Fruit fly (Drosophila melanogaster) whole organism, larva: Measurements from ENCODE around the gene Itgbn.

ENCODE experiments used
- noc ChIP-seq: fragments of 200-800 bp; sonication (Bioruptor generic); optimal IDR thresholded peaks from 3 replicates; lab custom pipeline; 2019; ENCODE audit warnings: missing biosample characterization, mild to moderate bottlenecking, missing genetic modification characterization, moderate library complexity

Itgbn gene

dm6 chr2L:21052783-21053463, at the start of gene Itgbn:
TSS of gene Itgbn (plus strand) at chr2L:21053033.
- TF ChIP-seq noc (tag; lab: Kevin White, UChicago), result no peak

- no peak for TF ChIP-seq noc (tag; lab: Kevin White, UChicago)
Observed at dm6 chr2L:21004799-21005198, 48.0 kb upstream of the Itgbn start.

DNA sequence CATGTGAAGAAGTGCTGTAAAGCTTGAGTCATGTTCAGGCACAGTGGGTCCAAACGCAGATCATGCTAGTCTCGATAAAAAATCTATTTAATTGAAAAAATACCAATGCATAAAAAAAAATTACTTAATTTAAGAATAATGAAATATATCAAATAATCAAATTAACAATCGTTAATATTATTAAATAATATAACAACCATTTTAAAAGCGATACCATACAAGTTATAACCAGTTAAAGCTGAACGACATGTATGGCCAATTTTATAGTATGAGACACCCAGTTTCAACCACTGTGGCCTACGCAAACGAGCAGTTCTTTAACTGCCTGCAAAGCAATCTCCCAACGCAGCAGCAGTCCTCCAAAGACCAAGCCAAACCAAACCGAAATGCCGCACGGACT, 47.4 kb upstream of the Itgbn start:
- no peak for TF ChIP-seq noc (tag; lab: Kevin White, UChicago)

dm6 chr2L:21006592-21006991, 46.2 kb upstream of the Itgbn start:
- TF ChIP-seq noc (tag; lab: Kevin White, UChicago), result no peak

DNA sequence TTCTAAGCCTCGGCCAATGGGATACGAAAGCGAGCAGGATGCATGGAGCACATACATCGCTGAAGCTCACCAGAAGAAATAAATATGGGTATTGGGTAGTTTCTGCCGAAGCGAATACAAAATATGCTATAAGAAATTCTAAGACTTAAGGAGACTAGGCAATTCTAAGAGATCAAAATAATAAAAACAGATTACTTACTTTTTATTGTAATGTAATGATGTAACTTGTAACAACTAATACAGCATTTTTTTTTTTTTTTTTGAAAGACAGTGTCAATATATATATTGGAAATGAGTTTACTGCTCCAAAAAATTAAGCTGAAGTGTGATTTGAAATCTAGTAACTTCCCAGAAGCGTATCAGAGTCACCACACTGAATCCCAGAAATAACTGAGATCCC, 44.2 kb upstream of the Itgbn start:
- no peak for TF ChIP-seq noc (tag; lab: Kevin White, UChicago)

- TF ChIP-seq noc (tag; lab: Kevin White, UChicago), result no peak
Observed at dm6 chr2L:21009310-21010119, 43.3 kb upstream of the Itgbn start.

DNA sequence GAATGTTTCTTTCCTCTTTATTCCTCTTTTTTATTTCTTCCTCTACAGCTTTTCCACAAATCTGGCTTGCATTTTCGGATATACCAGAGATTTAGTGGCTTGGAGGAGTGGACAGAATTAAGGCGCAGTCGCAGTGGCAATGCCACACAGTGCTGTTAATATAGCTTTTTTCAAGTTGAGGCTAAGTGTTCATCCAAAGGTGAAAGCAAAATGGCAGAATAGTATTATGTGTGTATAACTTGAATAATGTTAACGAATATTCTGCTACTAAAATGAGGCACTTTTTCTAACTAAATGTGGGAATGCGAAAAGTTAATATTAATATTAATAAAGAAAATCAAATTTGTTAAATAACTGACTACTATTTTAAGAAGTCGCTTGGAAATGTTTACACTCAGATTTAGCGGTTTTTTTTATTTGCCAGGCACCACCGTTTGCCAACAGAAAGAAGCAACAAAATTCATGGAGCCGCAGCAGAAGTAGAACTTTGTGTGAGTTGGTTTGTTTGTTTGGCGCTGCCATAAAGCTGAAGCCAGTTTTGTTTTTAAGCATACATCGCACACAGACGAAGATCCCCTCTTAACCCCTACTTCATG, 39.6 kb upstream of the Itgbn start:
- no peak for TF ChIP-seq noc (tag; lab: Kevin White, UChicago)

dm6 chr2L:21014526-21015250, 38.1 kb upstream of the Itgbn start:
- no peak for TF ChIP-seq noc (tag; lab: Kevin White, UChicago)

DNA sequence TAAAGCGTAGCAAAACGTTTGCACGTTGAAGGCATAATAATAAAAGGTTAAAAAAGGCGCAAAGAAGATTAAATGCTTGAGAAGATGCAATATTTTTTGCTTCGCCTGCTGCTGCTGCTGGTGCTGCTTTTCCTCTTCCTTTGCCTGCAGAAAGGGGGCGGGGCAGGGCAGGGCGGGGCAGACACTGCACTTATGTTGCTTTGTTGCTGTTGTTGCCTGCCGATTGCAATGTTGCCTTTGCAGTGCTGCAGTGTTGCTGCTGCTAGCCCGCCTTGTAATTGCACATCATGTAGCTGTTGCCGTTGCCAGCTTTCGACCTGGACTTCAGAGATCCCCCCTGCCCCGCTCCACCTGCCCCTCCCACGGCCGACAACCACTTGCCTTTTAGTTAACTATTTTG, 37.3 kb upstream of the Itgbn start:
- no peak for TF ChIP-seq noc (tag; lab: Kevin White, UChicago)

dm6 chr2L:21016168-21016567, 36.7 kb upstream of the Itgbn start:
- no peak for TF ChIP-seq noc (tag; lab: Kevin White, UChicago)

DNA sequence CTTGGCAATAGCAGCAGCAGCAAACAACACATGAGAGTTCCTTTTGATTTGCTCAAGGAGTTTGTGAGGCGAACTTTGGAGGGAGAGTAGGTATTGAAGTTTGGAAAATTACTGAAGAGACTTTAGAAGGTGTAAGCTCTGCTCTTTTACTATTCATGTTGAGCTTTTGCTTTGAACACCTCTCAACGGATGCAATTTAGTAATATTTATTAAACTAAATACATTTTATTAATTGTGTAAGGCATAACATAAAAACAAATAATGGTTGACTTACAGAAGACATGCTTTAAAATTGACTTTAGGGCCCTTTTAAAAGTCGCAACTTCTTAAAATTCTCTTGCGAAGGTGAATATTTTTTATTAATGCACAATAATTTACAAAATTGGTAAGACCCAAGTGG, 34.2 kb upstream of the Itgbn start:
- no peak for TF ChIP-seq noc (tag; lab: Kevin White, UChicago)

DNA sequence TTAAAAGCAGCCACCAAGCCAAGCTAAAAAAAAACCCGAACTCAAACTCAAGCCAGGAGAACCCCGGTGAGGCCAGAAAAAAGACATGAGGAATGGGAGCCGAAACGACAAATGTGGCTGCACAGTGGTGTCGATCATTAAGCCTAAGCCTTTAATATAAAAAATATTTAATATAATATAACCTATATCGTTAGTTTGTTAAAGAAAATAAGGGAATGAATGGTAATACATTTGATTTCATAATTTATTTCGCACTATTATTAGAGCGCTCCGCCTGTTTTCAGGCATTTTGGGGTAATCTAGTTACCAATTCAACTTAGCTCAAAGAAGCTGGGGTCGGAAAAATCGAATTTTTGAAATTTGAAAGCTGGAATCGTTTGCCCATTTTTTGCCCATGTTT, 32.8 kb upstream of the Itgbn start:
- TF ChIP-seq noc (tag; lab: Kevin White, UChicago), result no peak

DNA sequence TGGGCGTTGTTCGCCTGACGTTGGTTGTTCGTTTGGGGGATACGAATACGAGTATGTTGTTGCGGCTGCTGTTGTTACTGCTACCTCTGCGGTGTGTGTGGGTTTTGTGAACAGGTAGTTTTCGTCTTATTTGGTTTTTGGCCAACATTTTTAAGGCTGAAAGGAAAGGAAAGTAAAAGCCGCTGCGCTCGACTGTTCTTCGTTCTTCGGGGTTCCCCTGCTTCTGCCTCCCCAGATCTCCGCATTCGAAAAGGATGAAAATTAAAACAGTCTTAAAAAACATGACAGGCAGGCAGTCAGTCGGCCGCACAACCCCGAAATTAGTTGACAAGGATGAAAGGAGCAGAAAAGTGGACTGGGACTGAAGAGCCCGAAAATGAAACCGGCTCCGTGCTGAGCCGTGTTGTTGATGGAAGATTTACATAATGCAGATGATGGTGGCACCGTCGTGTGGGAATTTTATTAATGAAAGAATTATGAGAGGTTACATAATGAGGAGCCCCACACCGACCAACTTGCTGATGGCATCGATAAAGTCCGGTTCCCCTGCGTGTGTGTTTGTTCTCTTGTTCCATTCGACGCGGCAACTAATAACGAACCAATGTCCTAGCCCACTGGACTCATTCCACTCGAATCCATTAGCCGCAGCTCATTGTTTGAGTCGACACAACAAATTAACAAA, 28.7 kb upstream of the Itgbn start:
- no peak for TF ChIP-seq noc (tag; lab: Kevin White, UChicago)

DNA sequence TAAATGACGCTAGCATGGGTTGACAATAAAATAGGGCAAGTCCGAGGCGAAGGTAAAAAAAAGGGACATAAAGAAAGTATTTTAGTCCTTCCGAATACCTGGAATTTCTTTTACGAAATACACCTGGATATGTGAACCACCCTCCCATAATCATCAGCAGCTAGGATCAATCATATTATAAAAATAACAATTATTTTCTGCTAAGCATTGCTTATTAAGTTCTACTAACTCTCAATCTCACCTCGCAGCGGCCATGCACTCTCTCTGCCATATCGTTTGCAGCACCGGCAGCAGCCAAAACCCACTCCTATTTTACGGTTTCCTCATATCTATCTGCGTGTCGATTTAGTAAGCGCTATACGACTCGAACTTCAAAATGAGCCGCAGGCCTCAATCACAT, 26.2 kb upstream of the Itgbn start:
- TF ChIP-seq noc (tag; lab: Kevin White, UChicago), result no peak

DNA sequence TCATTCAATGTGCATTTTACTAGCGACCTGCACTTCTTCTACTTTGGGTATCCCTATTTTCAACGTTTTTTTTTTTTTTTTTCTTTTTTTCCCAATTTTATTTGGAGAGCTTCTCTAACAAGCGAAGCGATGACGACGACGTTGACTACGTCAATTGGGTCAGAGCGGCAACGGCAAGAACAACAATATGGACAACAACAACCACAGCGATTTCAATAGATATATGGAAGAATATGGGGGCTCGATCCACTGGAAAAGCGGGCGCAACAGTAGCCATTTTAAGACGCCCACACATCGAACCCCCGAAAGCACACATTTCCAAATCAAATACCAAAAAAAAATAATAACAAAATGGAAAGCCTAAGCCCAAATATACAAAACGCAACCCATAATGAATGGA, 23.7 kb upstream of the Itgbn start:
- no peak for TF ChIP-seq noc (tag; lab: Kevin White, UChicago)
